Worm (Caenorhabditis elegans) whole organism, early embryonic: ENCODE results near the gene rpoa-12.

Experiments used
- ama-1 ChIP-seq: fragments of 150-350 bp; optimal IDR thresholded peaks from 2 replicates; lab custom pipeline; 2014
- ceh-13 ChIP-seq: fragments of 200-800 bp; sonication (Bioruptor generic); optimal IDR thresholded peaks from 2 replicates; lab custom pipeline; 2018; ENCODE audit warnings: mild to moderate bottlenecking, missing genetic modification characterization, missing compliant biosample characterization
- flt-1 ChIP-seq: fragments of 200-800 bp; sonication (Bioruptor generic); IDR thresholded peaks from 2 replicates; pipeline ENCODE4 v1.3.6; 2022; ENCODE audit warnings: missing genetic modification characterization, missing compliant biosample characterization

DNA sequence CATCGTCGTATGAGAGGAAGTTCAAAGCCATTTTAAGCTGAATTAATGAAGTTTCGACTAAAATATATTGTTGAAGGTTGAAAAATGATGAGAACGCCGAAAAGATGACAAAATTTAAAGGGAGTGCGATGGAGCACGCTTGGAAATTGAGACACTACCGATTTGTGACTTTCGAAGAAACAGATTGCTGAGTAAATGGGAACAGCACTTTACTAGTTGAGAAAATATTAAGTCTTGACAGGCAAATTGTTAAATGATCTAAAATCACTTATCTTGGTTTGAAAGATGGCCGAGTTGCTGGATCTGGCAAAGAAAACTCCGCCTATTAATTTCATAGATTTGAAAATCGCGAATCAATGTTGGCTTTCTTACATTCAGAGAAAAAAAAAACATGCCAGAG lies at the start of gene rpoa-12:
- TF ChIP-seq ceh-13 (GFP tag; lab: Kevin White, UChicago) (no peak), flt-1 (no peak), ama-1 (lab: Kevin White, UChicago) (no peak)
